Worm (Caenorhabditis elegans) whole organism, L4/young adult: ENCODE data around the gene srz-82.

Source experiments
- dao-5 ChIP-seq: sonication (generic microtip); optimal IDR thresholded peaks from 2 replicates; lab custom pipeline; 2016; ENCODE audit warnings: missing genotype, missing genetic modification characterization, moderate library complexity, missing compliant biosample characterization
- him-1 ChIP-seq: sonication (generic microtip); optimal IDR thresholded peaks from 2 replicates; lab custom pipeline; 2016; ENCODE audit warnings: missing genotype, missing genetic modification reagents, missing genetic modification characterization, missing compliant biosample characterization

DNA sequence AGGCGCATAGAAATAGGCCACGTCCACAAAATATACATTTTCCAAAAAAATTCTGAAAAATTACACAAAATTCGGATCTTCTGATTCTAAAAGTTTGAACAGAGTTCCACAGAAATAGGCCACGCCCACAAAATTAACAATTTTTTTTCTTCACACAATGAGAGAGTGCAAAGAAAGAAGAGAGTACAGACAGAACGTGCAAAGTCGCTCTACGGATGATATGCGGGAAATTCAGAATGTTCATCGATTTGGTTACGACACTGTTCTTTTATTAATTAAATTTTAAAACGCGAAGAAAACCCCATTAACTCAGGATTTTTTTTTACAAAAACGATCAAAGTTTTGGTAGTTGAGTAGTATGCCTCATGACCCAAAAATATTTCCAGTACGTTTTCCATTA lies 50.3 kb downstream of the srz-82 start:
- TF ChIP-seq dao-5 (tag; lab: Kevin White, UChicago) (no peak), him-1 (tag; lab: Kevin White, UChicago) (no peak)
